Fruit fly (Drosophila melanogaster) whole organism, embryonic: ENCODE data around the gene dib.

Experiments used
- Atf3 ChIP-seq: fragments of 200-800 bp; sonication (Bioruptor generic); optimal IDR thresholded peaks from 3 replicates; lab custom pipeline; 2016; ENCODE audit warnings: missing biosample characterization, missing genetic modification characterization
- Bdp1 ChIP-seq: fragments of 200-800 bp; sonication (Bioruptor generic); optimal IDR thresholded peaks from 3 replicates; lab custom pipeline; 2016; ENCODE audit warnings: missing biosample characterization, missing genetic modification characterization
- CG10654 ChIP-seq: fragments of 200-800 bp; sonication (Bioruptor generic); optimal IDR thresholded peaks from 2 replicates; lab custom pipeline; 2016; ENCODE audit warnings: missing biosample characterization, missing genetic modification characterization
- CG10979 ChIP-seq: fragments of 200-800 bp; sonication (Bioruptor generic); optimal IDR thresholded peaks from 2 replicates; lab custom pipeline; 2018; ENCODE audit warnings: missing biosample characterization, mild to moderate bottlenecking, missing genetic modification characterization, moderate library complexity
- CG11398 ChIP-seq: fragments of 200-800 bp; sonication (Bioruptor generic); optimal IDR thresholded peaks from 2 replicates; lab custom pipeline; 2016; ENCODE audit warnings: missing biosample characterization, missing genetic modification characterization
- CG11456 ChIP-seq: fragments of 200-800 bp; sonication (Bioruptor generic); IDR thresholded peaks from 3 replicates; pipeline ENCODE4 v1.3.6; 2022; ENCODE audit warnings: missing biosample characterization, missing genetic modification characterization
- CG12769 ChIP-seq: fragments of 200-800 bp; sonication (Bioruptor generic); optimal IDR thresholded peaks from 2 replicates; lab custom pipeline; 2019; ENCODE audit warnings: missing biosample characterization, mild to moderate bottlenecking, missing genetic modification characterization, moderate library complexity
- CG14014 ChIP-seq: fragments of 200-800 bp; sonication (Bioruptor generic); IDR thresholded peaks from 2 replicates; pipeline ENCODE4 v1.3.6; 2022; ENCODE audit warnings: missing biosample characterization, missing genetic modification characterization
- CG15514 ChIP-seq: fragments of 200-800 bp; sonication (Bioruptor generic); optimal IDR thresholded peaks from 3 replicates; lab custom pipeline; 2017; ENCODE audit warnings: missing biosample characterization, missing genetic modification characterization, mild to moderate bottlenecking, moderate library complexity, missing genetic modification reagents
- CG15601 ChIP-seq: fragments of 200-800 bp; sonication (Bioruptor generic); optimal IDR thresholded peaks from 3 replicates; lab custom pipeline; 2019; ENCODE audit warnings: missing biosample characterization, mild to moderate bottlenecking, missing genetic modification characterization, moderate library complexity
- CG15696 ChIP-seq: fragments of 200-800 bp; sonication (Bioruptor generic); optimal IDR thresholded peaks from 2 replicates; lab custom pipeline; 2019; ENCODE audit warnings: missing biosample characterization, mild to moderate bottlenecking, missing genetic modification characterization, moderate library complexity
- CG17361 ChIP-seq: fragments of 200-800 bp; sonication (Bioruptor generic); IDR thresholded peaks from 3 replicates; pipeline ENCODE4 v1.3.6; 2022; ENCODE audit warnings: missing biosample characterization, missing genetic modification characterization
- CG2129 ChIP-seq: fragments of 200-800 bp; sonication (Bioruptor generic); IDR thresholded peaks from 2 replicates; pipeline ENCODE4 v1.3.6; 2022; ENCODE audit warnings: missing biosample characterization, missing genetic modification characterization; ENCODE audit not compliant: partially characterized antibody
- CG30020 ChIP-seq: fragments of 200-800 bp; optimal IDR thresholded peaks from 2 replicates; lab custom pipeline; 2019; ENCODE audit warnings: missing biosample characterization, mild to moderate bottlenecking, missing genetic modification characterization, moderate library complexity
- CG3847 ChIP-seq: fragments of 200-800 bp; sonication (Bioruptor generic); IDR thresholded peaks from 2 replicates; pipeline ENCODE4 v1.3.6; 2022; ENCODE audit warnings: missing biosample characterization, missing genetic modification characterization
- CG4854 ChIP-seq: fragments of 200-800 bp; sonication (Bioruptor generic); optimal IDR thresholded peaks from 2 replicates; lab custom pipeline; 2016; ENCODE audit warnings: missing biosample characterization, missing genetic modification characterization, inconsistent platforms
- CG6654 ChIP-seq: fragments of 200-800 bp; sonication (Bioruptor generic); optimal IDR thresholded peaks from 2 replicates; lab custom pipeline; 2017; ENCODE audit warnings: missing biosample characterization, mild to moderate bottlenecking, missing genetic modification characterization
- CG7745 ChIP-seq: fragments of 200-800 bp; sonication (Bioruptor generic); optimal IDR thresholded peaks from 2 replicates; lab custom pipeline; 2018; ENCODE audit warnings: missing biosample characterization, mild to moderate bottlenecking, missing genetic modification characterization, moderate library complexity
- Doc3 ChIP-seq: fragments of 200-800 bp; sonication (Bioruptor generic); IDR thresholded peaks from 3 replicates; pipeline ENCODE4 v1.3.6; 2022; ENCODE audit warnings: missing biosample characterization, missing genetic modification characterization; ENCODE audit not compliant: partially characterized antibody
- E2f2 ChIP-seq: fragments of 200-800 bp; sonication (Bioruptor generic); IDR thresholded peaks from 2 replicates; pipeline ENCODE4 v1.3.6; 2022; ENCODE audit warnings: missing biosample characterization, missing genetic modification characterization
- Hmr ChIP-seq: fragments of 200-800 bp; sonication (Bioruptor generic); optimal IDR thresholded peaks from 3 replicates; lab custom pipeline; 2017; ENCODE audit warnings: mild to moderate bottlenecking, missing biosample characterization, missing genetic modification reagents, missing genetic modification characterization
- Hr3 ChIP-seq: fragments of 200-800 bp; sonication (Bioruptor generic); optimal IDR thresholded peaks from 3 replicates; lab custom pipeline; 2016; ENCODE audit warnings: missing biosample characterization, missing genetic modification characterization
- Med ChIP-seq: fragments of 200-800 bp; sonication (Bioruptor generic); peaks from one replicate; lab custom pipeline; 2016; ENCODE audit warnings: missing biosample characterization, missing genetic modification characterization, mild to moderate bottlenecking, inconsistent platforms, moderate library complexity
- Myb ChIP-seq: fragments of 200-800 bp; sonication (Bioruptor generic); optimal IDR thresholded peaks from 2 replicates; lab custom pipeline; 2016; ENCODE audit warnings: missing biosample characterization, missing genetic modification characterization
- Neu2 ChIP-seq: fragments of 200-800 bp; sonication (Bioruptor generic); optimal IDR thresholded peaks from 3 replicates; lab custom pipeline; 2016; ENCODE audit warnings: missing biosample characterization, missing genetic modification characterization, borderline replicate concordance
- Nf-YC ChIP-seq: fragments of 200-800 bp; optimal IDR thresholded peaks from 3 replicates; lab custom pipeline; 2019; ENCODE audit warnings: missing biosample characterization, mild to moderate bottlenecking, missing genetic modification characterization, moderate library complexity
- Oaz ChIP-seq: fragments of 200-800 bp; sonication (Bioruptor generic); IDR thresholded peaks from 2 replicates; pipeline ENCODE4 v1.3.6; 2022; ENCODE audit warnings: missing biosample characterization, missing genetic modification characterization
- Opbp ChIP-seq: fragments of 200-800 bp; sonication (Bioruptor generic); IDR thresholded peaks from 3 replicates; pipeline ENCODE4 v1.3.6; 2022; ENCODE audit warnings: missing biosample characterization, missing genetic modification characterization; ENCODE audit not compliant: partially characterized antibody
- Six4 ChIP-seq: fragments of 200-800 bp; sonication (Bioruptor generic); optimal IDR thresholded peaks from 2 replicates; lab custom pipeline; 2016; ENCODE audit warnings: missing biosample characterization, missing genetic modification characterization
- Spps ChIP-seq: fragments of 200-800 bp; sonication (Bioruptor generic); optimal IDR thresholded peaks from 2 replicates; lab custom pipeline; 2018; ENCODE audit warnings: missing biosample characterization, mild to moderate bottlenecking, missing genetic modification characterization
- Sry-β ChIP-seq: fragments of 200-800 bp; sonication (Bioruptor generic); optimal IDR thresholded peaks from 2 replicates; lab custom pipeline; 2018; ENCODE audit warnings: missing biosample characterization, mild to moderate bottlenecking, missing genetic modification characterization, moderate library complexity
- ash1 ChIP-seq: fragments of 200-800 bp; sonication (Bioruptor generic); optimal IDR thresholded peaks from 2 replicates; lab custom pipeline; 2018; ENCODE audit warnings: missing biosample characterization, mild to moderate bottlenecking, missing genetic modification characterization
- ato ChIP-seq: fragments of 200-800 bp; sonication (Bioruptor generic); IDR thresholded peaks from 2 replicates; pipeline ENCODE4 v1.3.6; 2022; ENCODE audit warnings: missing biosample characterization, missing genetic modification characterization; ENCODE audit not compliant: partially characterized antibody
- dati ChIP-seq: fragments of 200-800 bp; sonication (Bioruptor generic); IDR thresholded peaks from 2 replicates; pipeline ENCODE4 v1.3.6; 2022; ENCODE audit warnings: missing biosample characterization, missing genetic modification characterization
- emc ChIP-seq: fragments of 200-800 bp; sonication (Bioruptor generic); optimal IDR thresholded peaks from 2 replicates; lab custom pipeline; 2016; ENCODE audit warnings: missing biosample characterization, missing genetic modification characterization
- fd96Cb ChIP-seq: fragments of 200-800 bp; sonication (Bioruptor generic); optimal IDR thresholded peaks from 2 replicates; lab custom pipeline; 2018; ENCODE audit warnings: missing biosample characterization, mild to moderate bottlenecking, missing genetic modification characterization, moderate library complexity
- fu2 ChIP-seq: fragments of 200-800 bp; sonication (Bioruptor generic); optimal IDR thresholded peaks from 2 replicates; lab custom pipeline; 2016; ENCODE audit warnings: missing biosample characterization, missing genetic modification characterization
- gfzf ChIP-seq: fragments of 200-800 bp; sonication (Bioruptor generic); optimal IDR thresholded peaks from 2 replicates; lab custom pipeline; 2016; ENCODE audit warnings: missing biosample characterization, mild to moderate bottlenecking, missing genetic modification characterization, moderate library complexity
- h ChIP-seq: fragments of >200 bp; optimal IDR thresholded peaks from 2 replicates; lab custom pipeline; 2017
- kay ChIP-seq: fragments of 200-800 bp; sonication (Bioruptor generic); optimal IDR thresholded peaks from 2 replicates; lab custom pipeline; 2016; ENCODE audit warnings: missing biosample characterization, missing genetic modification characterization
- pfk ChIP-seq: fragments of 200-800 bp; sonication (Bioruptor generic); optimal IDR thresholded peaks from 2 replicates; lab custom pipeline; 2018; ENCODE audit warnings: missing biosample characterization, mild to moderate bottlenecking, missing genetic modification characterization, moderate library complexity
- ro ChIP-seq: fragments of 200-800 bp; sonication (Bioruptor generic); IDR thresholded peaks from 2 replicates; pipeline ENCODE4 v1.3.6; 2022; ENCODE audit warnings: missing biosample characterization, missing genetic modification characterization
- run ChIP-seq: fragments of 200-800 bp; sonication (Bioruptor generic); optimal IDR thresholded peaks from 3 replicates; lab custom pipeline; 2018; ENCODE audit warnings: missing biosample characterization, mild to moderate bottlenecking, missing genetic modification characterization
- sima ChIP-seq: fragments of 200-800 bp; sonication (Bioruptor generic); optimal IDR thresholded peaks from 2 replicates; lab custom pipeline; 2016; ENCODE audit warnings: missing biosample characterization, missing genetic modification characterization
- sna ChIP-seq: fragments of 200-800 bp; sonication (Bioruptor generic); IDR thresholded peaks from 2 replicates; pipeline ENCODE4 v1.3.6; 2022; ENCODE audit warnings: missing biosample characterization, missing genetic modification characterization; ENCODE audit not compliant: partially characterized antibody
- tgo ChIP-seq: fragments of 200-800 bp; sonication (Bioruptor generic); IDR thresholded peaks from 3 replicates; pipeline ENCODE4 v1.3.6; 2022; ENCODE audit warnings: missing biosample characterization, missing genetic modification characterization
- tin ChIP-seq: fragments of 200-800 bp; sonication (Bioruptor generic); optimal IDR thresholded peaks from 3 replicates; lab custom pipeline; 2016; ENCODE audit warnings: missing biosample characterization, missing genetic modification characterization
- tio ChIP-seq: fragments of 200-800 bp; sonication (Bioruptor generic); optimal IDR thresholded peaks from 2 replicates; lab custom pipeline; 2017; ENCODE audit warnings: missing biosample characterization, missing genetic modification characterization, inconsistent platforms
- tup ChIP-seq: fragments of 200-800 bp; sonication (Bioruptor generic); optimal IDR thresholded peaks from 2 replicates; lab custom pipeline; 2016; ENCODE audit warnings: missing biosample characterization, mild to moderate bottlenecking, missing genetic modification characterization, moderate library complexity
- tx ChIP-seq: fragments of 200-800 bp; sonication (Bioruptor generic); optimal IDR thresholded peaks from 2 replicates; lab custom pipeline; 2016; ENCODE audit warnings: missing biosample characterization, missing genetic modification characterization
- zen ChIP-seq: fragments of 200-800 bp; sonication (Bioruptor generic); optimal IDR thresholded peaks from 3 replicates; lab custom pipeline; 2018; ENCODE audit warnings: missing biosample characterization, mild to moderate bottlenecking, missing genetic modification characterization, moderate library complexity
- zfh1 ChIP-seq: fragments of 200-800 bp; sonication (Bioruptor generic); IDR thresholded peaks from 3 replicates; pipeline ENCODE4 v1.3.6; 2022; ENCODE audit warnings: missing biosample characterization, missing genetic modification characterization

dib gene

dm6 chr3L:4070996-4071379 is 8.9 kb downstream of the dib start (continued):
- TF ChIP-seq fd96Cb, result peak; percentile 60
- TF ChIP-seq CG7745 (tag; lab: Kevin White, UChicago), result no peak
- no peak for TF ChIP-seq Neu2 (GFP tag; lab: Kevin White, UChicago)
- peak; percentile 33 for TF ChIP-seq tup
- no peak for TF ChIP-seq Hr3
- no peak for TF ChIP-seq CG30020 (tag; lab: Kevin White, UChicago)
- no peak for TF ChIP-seq zen (tag; lab: Kevin White, UChicago)
- TF ChIP-seq Nf-YC (tag; lab: Kevin White, UChicago), result no peak
- TF ChIP-seq ro (GFP tag; lab: Robert Waterston, UW), result peak; percentile 28; the same call in 1 of the 2 replicates
- no peak for TF ChIP-seq Oaz (GFP tag; lab: Robert Waterston, UW)
- TF ChIP-seq CG11398, result no peak
- no peak for TF ChIP-seq h (lab: Kevin White, UChicago)
- no peak for TF ChIP-seq gfzf (GFP tag; lab: Kevin White, UChicago)
- no peak for TF ChIP-seq kay (GFP tag; lab: Kevin White, UChicago)
- TF ChIP-seq pfk, result no peak
- peak; percentile 29 for TF ChIP-seq CG10979 (tag; lab: Kevin White, UChicago)
- no peak for TF ChIP-seq fu2 (GFP tag; lab: Kevin White, UChicago)
- TF ChIP-seq CG15696 (tag; lab: Kevin White, UChicago), result no peak
- peak; percentile 50 for TF ChIP-seq CG10654
- no peak for TF ChIP-seq run (tag; lab: Kevin White, UChicago)
- TF ChIP-seq Six4 (GFP tag; lab: Kevin White, UChicago), result peak; percentile 19
- TF ChIP-seq tin (GFP tag; lab: Kevin White, UChicago), result peak; percentile 48
- peak; percentile 34; the same call in 1 of the 3 replicates for TF ChIP-seq CG17361 (GFP tag; lab: Robert Waterston, UW)
- no peak for TF ChIP-seq E2f2 (GFP tag; lab: Robert Waterston, UW)
- TF ChIP-seq ato, result no peak
- TF ChIP-seq zfh1 (GFP tag; lab: Robert Waterston, UW), result peak; percentile 87
- peak; percentile 71 for TF ChIP-seq CG14014 (GFP tag; lab: Robert Waterston, UW)
- no peak for TF ChIP-seq Hmr (GFP tag; lab: Kevin White, UChicago)
- no peak for TF ChIP-seq Bdp1
- peak; percentile 89 for TF ChIP-seq CG12769 (tag; lab: Kevin White, UChicago)
- TF ChIP-seq dati (GFP tag; lab: Robert Waterston, UW), result peak; percentile 58; the same call in 1 of the 2 replicates
- no peak for TF ChIP-seq CG4854 (GFP tag; lab: Kevin White, UChicago)
- TF ChIP-seq Opbp (GFP tag; lab: Robert Waterston, UW), result no peak
- TF ChIP-seq CG11456 (GFP tag; lab: Robert Waterston, UW), result peak; percentile 79
- no peak for TF ChIP-seq ash1 (GFP tag; lab: Kevin White, UChicago)
- TF ChIP-seq Doc3 (GFP tag; lab: Robert Waterston, UW), result no peak
- no peak for TF ChIP-seq emc
- TF ChIP-seq Spps, result peak; percentile 4
- peak; percentile 26 for TF ChIP-seq CG6654 (GFP tag; lab: Kevin White, UChicago)
- TF ChIP-seq Med (GFP tag; lab: Kevin White, UChicago), result peak; percentile 90
- peak; percentile 50 for TF ChIP-seq CG15514 (GFP tag; lab: Kevin White, UChicago)
- TF ChIP-seq CG3847, result no peak
- TF ChIP-seq sna (GFP tag; lab: Robert Waterston, UW), result no peak
- no peak for TF ChIP-seq CG15601 (tag; lab: Kevin White, UChicago)
- no peak for TF ChIP-seq Atf3 (GFP tag; lab: Kevin White, UChicago)
- TF ChIP-seq tgo (GFP tag; lab: Robert Waterston, UW), result peak; percentile 65
- TF ChIP-seq tx (GFP tag; lab: Kevin White, UChicago), result no peak
- TF ChIP-seq CG2129 (GFP tag; lab: Robert Waterston, UW), result no peak
- no peak for TF ChIP-seq sima (GFP tag; lab: Kevin White, UChicago)
- TF ChIP-seq Myb (GFP tag; lab: Kevin White, UChicago), result no peak
- no peak for TF ChIP-seq Sry-β (GFP tag; lab: Kevin White, UChicago)
- peak; percentile 23 for TF ChIP-seq tio
